Worm (Caenorhabditis elegans): ENCODE measurements around the gene srbc-41.

DNA sequence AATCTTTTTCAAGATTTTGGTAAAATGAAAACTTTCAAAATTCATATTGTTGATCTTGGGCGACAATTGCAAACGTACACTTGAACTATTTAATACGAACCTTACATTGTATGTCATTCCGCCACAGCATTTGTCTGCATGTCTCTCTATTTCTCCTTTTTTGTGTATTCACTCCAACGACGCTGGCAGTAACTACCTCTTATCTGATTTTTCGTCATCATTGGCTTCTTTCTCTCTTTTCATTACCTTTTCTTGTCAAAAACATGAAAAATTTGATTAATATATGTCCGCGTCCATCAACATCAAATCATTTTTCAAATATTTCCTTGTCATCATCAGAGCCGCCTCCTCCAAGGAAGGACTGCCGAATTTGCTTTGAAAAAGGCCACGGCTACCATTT lies 4.5 kb downstream of the srbc-41 start, which contains the start of gene nhr-177:
- TF ChIP-seq ceh-45 (GFP tag; IDR thresholded peaks at IDR 0.05) (no peak), nfya-1 (tag; optimal IDR thresholded peaks at IDR 0.05) (no peak)
